Fruit fly (Drosophila melanogaster) whole organism: Measurements from ENCODE around the gene CG18262.

Experiments used
- CG8478 ChIP-seq: fragments of >200 bp; optimal IDR thresholded peaks from 2 replicates; lab custom pipeline; 2018; ENCODE audit warnings: inconsistent platforms
- Dll ChIP-seq: fragments of >200 bp; optimal IDR thresholded peaks from 2 replicates; lab custom pipeline; 2017
- EcR ChIP-seq, 2 experiments: fragments of >200 bp; optimal IDR thresholded peaks; 2 replicates each; lab custom pipeline; 2017; ENCODE audit warnings: missing biosample characterization in 2 of 2, missing genetic modification characterization in 2 of 2, missing genetic modification reagents in 2 of 2
- pan ChIP-seq: fragments of >200 bp; optimal IDR thresholded peaks from 2 replicates; lab custom pipeline; 2017
- psq ChIP-seq: fragments of >200 bp; optimal IDR thresholded peaks from 2 replicates; lab custom pipeline; 2017
- usp ChIP-seq: fragments of >200 bp; optimal IDR thresholded peaks from 2 replicates; lab custom pipeline; 2017; ENCODE audit warnings: missing biosample characterization, missing genetic modification characterization, mixed read lengths

The CG18262 gene

DNA sequence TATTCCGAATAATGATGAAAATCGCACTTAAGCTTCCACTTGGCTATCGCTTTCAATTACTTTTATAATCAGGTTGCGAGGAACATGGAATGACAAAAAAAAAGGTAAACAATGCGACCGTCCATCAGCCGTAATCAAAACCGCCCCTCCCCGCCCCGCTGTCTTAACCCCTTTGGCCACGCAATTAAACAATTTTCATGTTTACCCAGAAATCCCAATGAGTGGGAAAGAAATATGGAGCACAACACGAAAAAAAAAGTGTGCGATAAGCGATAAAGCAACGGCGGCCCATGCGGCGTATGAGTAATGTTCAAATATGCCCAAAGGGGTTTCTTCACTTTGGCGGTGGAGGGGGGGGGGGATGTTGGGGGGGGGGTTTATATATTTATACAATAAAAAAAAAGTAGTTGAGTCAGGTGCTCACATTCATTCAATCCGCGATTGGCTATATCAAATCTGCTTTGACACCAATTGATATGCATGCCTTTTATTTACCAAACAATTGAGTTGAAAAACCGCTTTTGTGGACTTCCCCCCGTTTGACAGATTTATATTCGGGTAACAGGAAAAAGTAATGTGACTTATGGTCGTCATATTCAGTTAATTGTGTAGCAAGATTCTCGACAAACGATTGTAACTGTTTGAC, 46.3 kb downstream of the CG18262 start:
- TF ChIP-seq psq (lab: Kevin White, UChicago) (no peak), pan (lab: Kevin White, UChicago) (no peak), Dll (lab: Kevin White, UChicago) (no peak), EcR (GFP tag; optimal IDR thresholded peaks at IDR 0.05; lab: Kevin White, UChicago) (no peak), CG8478 (no peak), usp (GFP tag; lab: Kevin White, UChicago) (no peak)

DNA sequence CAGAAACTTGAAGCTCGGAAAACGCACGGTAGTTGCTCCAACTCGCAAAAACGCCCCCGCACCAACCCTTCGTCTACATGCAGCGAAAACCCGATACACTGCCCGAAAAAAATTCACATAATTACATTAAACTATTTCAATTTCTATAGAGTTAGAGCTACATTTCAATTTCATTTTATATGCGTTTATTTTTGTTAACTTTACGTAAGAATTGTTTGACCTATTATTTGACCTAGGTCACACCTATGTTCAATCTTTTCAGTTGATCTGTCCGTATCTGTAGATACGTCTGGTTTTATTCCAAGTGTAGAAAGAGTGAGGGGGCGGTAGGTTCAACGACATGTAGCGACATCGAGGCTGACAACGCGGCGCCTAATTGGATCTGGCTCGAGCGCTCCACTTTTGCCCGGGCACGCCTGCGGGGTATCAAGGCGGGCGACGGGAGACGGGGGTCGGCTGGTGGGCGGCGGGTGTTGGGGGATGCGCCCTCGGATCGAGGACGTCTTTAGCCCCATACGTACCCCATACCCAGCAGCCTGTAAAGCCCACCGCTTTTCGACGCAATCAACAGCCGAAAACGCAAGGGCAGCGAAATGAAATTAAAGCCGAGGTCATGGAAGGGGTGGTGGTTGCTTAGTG, 50.1 kb downstream of the CG18262 start:
- no peak for TF ChIP-seq pan (lab: Kevin White, UChicago)
- TF ChIP-seq EcR (GFP tag; optimal IDR thresholded peaks at IDR 0.05; lab: Kevin White, UChicago): no peak
- TF ChIP-seq usp (GFP tag; lab: Kevin White, UChicago): no peak
- TF ChIP-seq Dll (lab: Kevin White, UChicago): no peak
- no peak for TF ChIP-seq psq (lab: Kevin White, UChicago)
- no peak for TF ChIP-seq CG8478
